Worm (Caenorhabditis elegans) whole organism, L1 larva: ENCODE data around the gene T14B4.5.

ENCODE experiments used
- elt-2 ChIP-seq: sonication (generic microtip); optimal IDR thresholded peaks from 2 replicates; lab custom pipeline; 2016; ENCODE audit warnings: missing genetic modification characterization, mild to moderate bottlenecking, inconsistent platforms, missing compliant biosample characterization, missing genetic modification reagents
- unc-62 ChIP-seq: fragments of 150-350 bp; optimal IDR thresholded peaks from 2 replicates; lab custom pipeline; 2014; ENCODE audit warnings: missing biosample characterization, missing genetic modification reagents, missing genetic modification characterization
- ztf-11 ChIP-seq, 2 experiments: sonication (generic microtip); optimal IDR thresholded peaks; 2 replicates each; lab custom pipeline; 2016 to 2017; ENCODE audit warnings: missing genetic modification characterization in 2 of 2, missing biosample characterization in 1 of 2, missing compliant biosample characterization in 1 of 2

DNA sequence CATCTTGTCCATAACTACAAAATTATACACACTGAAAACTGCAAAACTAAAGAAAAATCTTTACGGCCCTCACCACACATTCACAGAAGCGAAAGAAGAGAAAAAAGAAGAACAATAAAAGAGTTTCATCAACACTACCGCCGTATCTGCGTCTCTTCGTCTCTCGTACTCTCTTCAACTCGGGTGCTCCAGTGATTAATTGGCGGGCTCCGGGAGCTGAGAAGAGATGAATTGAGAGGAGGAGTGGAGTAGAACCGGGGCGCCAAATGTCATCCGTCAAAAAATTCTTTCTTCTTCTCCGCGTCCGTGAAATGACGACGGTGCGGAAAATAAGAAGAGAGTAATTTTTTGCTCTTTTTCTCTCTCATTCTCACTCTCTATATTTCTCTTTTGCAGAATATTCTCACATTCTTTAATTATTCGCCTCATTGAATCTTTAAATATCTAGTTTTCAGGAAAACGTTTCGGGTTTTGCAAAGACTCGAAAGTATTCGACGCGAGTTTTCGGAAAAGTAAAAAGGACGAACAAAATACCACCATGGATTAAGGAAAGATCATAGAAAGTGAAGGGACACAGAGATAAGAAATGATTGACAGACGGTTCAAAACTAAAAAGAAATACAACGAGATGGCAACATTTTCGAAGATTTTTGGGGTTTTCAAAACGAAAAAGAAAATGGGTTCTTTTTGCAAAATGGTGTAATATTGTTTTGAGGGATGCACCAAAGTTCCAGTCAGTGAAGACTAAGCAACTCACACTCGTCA lies 9.0 kb upstream of the T14B4.5 start:
- TF ChIP-seq elt-2 (no peak), ztf-11 (tag; optimal IDR thresholded peaks at IDR 0.05; lab: Kevin White, UChicago) (no peak), unc-62 (no peak)
